Worm (Caenorhabditis elegans): Measurements from ENCODE around the gene F07A11.1.
A peak's percentile ranks its signal among the peaks of the same experiment; 100 is the strongest.

DNA sequence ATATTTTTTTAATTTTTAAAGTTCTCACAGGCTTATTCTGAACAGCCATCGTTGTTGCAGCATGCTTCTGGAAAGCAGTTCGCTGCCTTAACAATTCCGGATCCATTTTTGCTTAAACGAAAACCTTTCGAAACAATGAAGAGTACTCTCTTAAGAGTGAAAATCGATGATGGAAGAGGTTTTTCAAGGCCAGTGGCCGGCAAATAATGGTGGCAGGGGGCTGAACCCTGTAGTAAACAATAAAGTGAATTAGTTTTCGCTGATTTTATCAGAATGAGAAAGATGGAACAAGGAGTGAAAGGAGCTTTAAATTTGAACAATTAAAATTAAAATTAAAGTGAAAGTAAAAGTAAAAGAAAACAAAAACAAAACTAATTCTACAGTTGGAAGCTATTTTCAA is 49.5 kb downstream of the F07A11.1 start, which contains the start of gene gtf-2E2:
- peak; percentile 59 for TF ChIP-seq ces-1 (GFP tag; optimal IDR thresholded peaks at IDR 0.05)
- no peak for TF ChIP-seq nhr-237 (tag; optimal IDR thresholded peaks at IDR 0.05)
- TF ChIP-seq elt-3 (tag; optimal IDR thresholded peaks at IDR 0.05) = no peak
- TF ChIP-seq lin-13 (tag; optimal IDR thresholded peaks at IDR 0.05) = no peak
- TF ChIP-seq pha-4 (tag; optimal IDR thresholded peaks at IDR 0.05) = no peak
- no peak for TF ChIP-seq nhr-28 (tag; optimal IDR thresholded peaks at IDR 0.05)
- TF ChIP-seq ztf-11 (tag; optimal IDR thresholded peaks at IDR 0.05) = no peak
- TF ChIP-seq nhr-12 (tag; optimal IDR thresholded peaks at IDR 0.05) = no peak
- TF ChIP-seq snpc-4 (tag; optimal IDR thresholded peaks at IDR 0.05) = no peak
- no peak for TF ChIP-seq tbx-8 (GFP tag; optimal IDR thresholded peaks at IDR 0.05)
- no peak for TF ChIP-seq drap-1 (GFP tag; optimal IDR thresholded peaks at IDR 0.05)
